Fruit fly (Drosophila melanogaster): ENCODE results near the gene CG14780.
A peak's percentile ranks its signal among the peaks of the same experiment; 100 is the strongest.

The CG14780 gene

DNA sequence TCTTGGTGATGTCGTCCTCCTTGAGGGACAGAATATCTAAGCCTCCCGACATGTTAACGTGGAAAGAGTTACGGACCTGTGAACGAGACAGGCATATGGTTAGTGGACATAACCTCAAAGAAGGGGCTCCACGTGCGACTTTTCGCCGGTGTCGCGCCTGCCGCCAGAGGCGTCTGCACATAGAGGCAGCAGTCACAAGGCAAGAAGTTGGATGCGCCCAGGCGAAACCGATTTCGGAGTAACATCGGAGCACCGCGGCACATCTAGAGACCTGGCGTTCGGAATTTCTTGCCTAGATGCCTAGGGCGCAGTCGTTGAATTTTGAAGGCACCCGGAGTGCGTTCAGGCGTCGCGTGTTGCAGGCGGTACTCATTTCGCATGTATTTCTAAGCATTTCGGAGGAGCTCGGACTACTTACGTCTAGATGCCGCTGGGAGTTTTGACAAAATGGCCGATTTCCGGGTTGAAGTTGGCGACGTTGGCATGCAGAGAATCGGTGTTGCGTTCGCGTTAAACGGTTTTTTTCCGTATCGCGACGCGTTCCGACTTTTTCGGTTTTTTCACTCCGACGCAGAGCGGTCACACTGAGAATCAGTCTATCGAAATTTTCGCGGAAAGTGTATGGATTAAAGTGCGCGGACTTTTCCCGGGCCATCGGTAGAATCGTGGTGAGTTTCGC, 10.7 kb downstream of the CG14780 start, which contains the start of the genes sta and inc (continued):
- TF ChIP-seq unc-4 (GFP tag; IDR thresholded peaks at IDR 0.05; ENCODE audit: partially characterized antibody) (peak; percentile 72), CG10654 (GFP tag; optimal IDR thresholded peaks at IDR 0.05) (no peak), eve (GFP tag; optimal IDR thresholded peaks at IDR 0.05) (no peak), CG14710 (tag; optimal IDR thresholded peaks at IDR 0.05) (peak; percentile 75), CG31441 (GFP tag; IDR thresholded peaks at IDR 0.05) (peak; percentile 72), MBD-R2 (GFP tag; IDR thresholded peaks at IDR 0.05) (peak; percentile 61), Trl (optimal IDR thresholded peaks at IDR 0.05) (no peak), Trl (GFP tag; optimal IDR thresholded peaks at IDR 0.05) (peak; percentile 63), Blimp-1 (GFP tag; optimal IDR thresholded peaks at IDR 0.05) (peak; percentile 12), CG1529 (GFP tag; optimal IDR thresholded peaks at IDR 0.05) (peak; percentile 31), NC2β (GFP tag; optimal IDR thresholded peaks at IDR 0.05) (peak; percentile 91), sens (GFP tag) (peak; percentile 76), dati (GFP tag; IDR thresholded peaks at IDR 0.05) (no peak), Hmx (GFP tag; optimal IDR thresholded peaks at IDR 0.05) (no peak), CG16813 (GFP tag; IDR thresholded peaks at IDR 0.05; ENCODE audit: partially characterized antibody) (peak; percentile 58; the same call in 2 of the 3 replicates), Tbp (GFP tag; optimal IDR thresholded peaks at IDR 0.05) (no peak), CG3163 (GFP tag; optimal IDR thresholded peaks at IDR 0.05) (peak; percentile 31), cad (GFP tag; optimal IDR thresholded peaks at IDR 0.05) (no peak), dm (GFP tag; optimal IDR thresholded peaks at IDR 0.05) (peak; percentile 90), sr (GFP tag; IDR thresholded peaks at IDR 0.05) (0 out of 3 replicates have a peak, but pooled peaks have one; percentile 8), chm (GFP tag; IDR thresholded peaks at IDR 0.05) (peak; percentile 61), CG30020 (tag; optimal IDR thresholded peaks at IDR 0.05) (peak; percentile 26), Ada2b (GFP tag; IDR thresholded peaks at IDR 0.05) (peak; percentile 10; the same call in 1 of the 2 replicates), hbn (GFP tag; IDR thresholded peaks at IDR 0.05; ENCODE audit: partially characterized antibody) (peak; percentile 57), gcm2 (GFP tag; optimal IDR thresholded peaks at IDR 0.05) (no peak), CG30431 (GFP tag; optimal IDR thresholded peaks at IDR 0.05) (peak; percentile 26), hth (optimal IDR thresholded peaks at IDR 0.05) (no peak), ci (GFP tag; IDR thresholded peaks at IDR 0.05) (peak; percentile 89), nmo (GFP tag; optimal IDR thresholded peaks at IDR 0.05) (peak; percentile 67), dpn (GFP tag; optimal IDR thresholded peaks at IDR 0.05) (peak; percentile 12 to 67), CG6254 (GFP tag; optimal IDR thresholded peaks at IDR 0.05) (peak; percentile 48), so (GFP tag; IDR thresholded peaks at IDR 0.05) (peak; percentile 68; the same call in 1 of the 3 replicates), Myb (GFP tag; optimal IDR thresholded peaks at IDR 0.05) (peak; percentile 78), inv (GFP tag; IDR thresholded peaks at IDR 0.05; ENCODE audit: partially characterized antibody) (peak; percentile 38; the same call in 1 of the 2 replicates), Neu2 (GFP tag; optimal IDR thresholded peaks at IDR 0.05; ENCODE audit: borderline replicate concordance) (no peak), CG14667 (GFP tag; IDR thresholded peaks at IDR 0.05) (no peak), wor (GFP tag; IDR thresholded peaks at IDR 0.05) (no peak), CG33213 (GFP tag; optimal IDR thresholded peaks at IDR 0.05) (peak; percentile 88), repo (GFP tag; optimal IDR thresholded peaks at IDR 0.05) (peak; percentile 54), CG30403 (GFP tag; optimal IDR thresholded peaks at IDR 0.05) (peak; percentile 44), Antp (GFP tag; optimal IDR thresholded peaks at IDR 0.05) (peak; percentile 31), fru (optimal IDR thresholded peaks at IDR 0.05) (no peak), lilli (GFP tag; optimal IDR thresholded peaks at IDR 0.05) (peak; percentile 65), gsb (GFP tag; IDR thresholded peaks at IDR 0.05) (no peak; the same call in 1 of the 2 replicates)

All from whole organism, embryonic.